Worm (Caenorhabditis elegans): ENCODE data around the gene F02C9.2.

DNA sequence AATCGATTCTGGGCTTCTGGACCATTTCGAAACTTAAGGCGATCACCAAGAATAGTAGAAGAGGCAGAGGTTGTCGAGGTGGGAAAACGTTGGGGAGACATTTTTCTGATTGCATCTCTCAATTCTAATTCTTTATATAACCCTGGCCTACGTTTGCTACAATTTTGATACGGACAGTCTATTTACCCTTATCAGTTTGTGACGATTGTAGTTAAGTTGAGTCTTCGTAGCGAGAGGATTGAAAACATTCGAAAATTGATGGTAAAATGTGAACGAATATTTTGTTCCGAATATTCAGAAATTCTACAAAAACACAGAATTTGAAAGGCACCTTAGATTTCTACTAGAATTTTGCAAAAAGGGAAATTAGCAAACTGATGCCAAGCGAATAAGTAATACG is 5.8 kb upstream of the F02C9.2 start, which contains the start of gene Y73C8C.10:
- TF ChIP-seq snpc-4 (tag; optimal IDR thresholded peaks at IDR 0.05): no peak
- no peak for TF ChIP-seq unc-62 (GFP tag; optimal IDR thresholded peaks at IDR 0.05)
- no peak for TF ChIP-seq hmg-11 (tag; optimal IDR thresholded peaks at IDR 0.05)
- TF ChIP-seq ztf-11 (tag; optimal IDR thresholded peaks at IDR 0.05): no peak
- no peak for TF ChIP-seq zag-1 (tag; optimal IDR thresholded peaks at IDR 0.05)
- TF ChIP-seq fos-1 (tag; optimal IDR thresholded peaks at IDR 0.05): no peak
- TF ChIP-seq nhr-76 (tag; optimal IDR thresholded peaks at IDR 0.05): no peak
- TF ChIP-seq ztf-4 (tag; optimal IDR thresholded peaks at IDR 0.05): no peak

Data from whole organism, L3 larva.